Worm (Caenorhabditis elegans): ENCODE data around the gene npp-20.

The npp-20 gene

ce11 chrIV:1514415-1514814 lies 18.6 kb upstream of the npp-20 start:
- peak in 1 of 2 experiments; percentile 28 for TF ChIP-seq daf-16 (GFP tag; optimal IDR thresholded peaks at IDR 0.05)
- peak; percentile 16 for TF ChIP-seq daf-16 (tag; optimal IDR thresholded peaks at IDR 0.05)
- no peak for TF ChIP-seq ama-1 (optimal IDR thresholded peaks at IDR 0.05)
- TF ChIP-seq Y48G9A.11 (GFP tag; IDR thresholded peaks at IDR 0.05), result 0 out of 2 replicates have a peak, but pooled peaks have one; percentile 43
- peak; percentile 37; the same call in 1 of the 2 replicates for TF ChIP-seq hmg-1.1 (GFP tag; IDR thresholded peaks at IDR 0.05)
- 0 out of 2 replicates have a peak, but pooled peaks have one; percentile 9 for TF ChIP-seq ctbp-1 (GFP tag; IDR thresholded peaks at IDR 0.05)
- no peak for TF ChIP-seq daf-19 (GFP tag; conservative IDR thresholded peaks at IDR 0.05)
- peak; percentile 72; the same call in 1 of the 2 replicates for TF ChIP-seq egl-43 (GFP tag; IDR thresholded peaks at IDR 0.05)
- no peak for TF ChIP-seq ceh-62 (tag; optimal IDR thresholded peaks at IDR 0.05)
- TF ChIP-seq mes-2 (tag; optimal IDR thresholded peaks at IDR 0.05; ENCODE audit: poor library complexity, severe bottlenecking), result peak; percentile 24
- TF ChIP-seq F26F4.8 (GFP tag; conservative IDR thresholded peaks at IDR 0.05), result 0 out of 2 replicates have a peak, but pooled peaks have one; percentile 47
- peak; percentile 50 for TF ChIP-seq pha-4 (GFP tag; IDR thresholded peaks at IDR 0.05)
- TF ChIP-seq pha-4 (tag; optimal IDR thresholded peaks at IDR 0.05), result no peak
- TF ChIP-seq nhr-42 (GFP tag; IDR thresholded peaks at IDR 0.05), result 0 out of 2 replicates have a peak, but pooled peaks have one; percentile 8
- 0 out of 2 replicates have a peak, but pooled peaks have one; percentile 44 for TF ChIP-seq F44E2.7 (GFP tag; IDR thresholded peaks at IDR 0.05)
- peak; percentile 73 for TF ChIP-seq vab-7 (GFP tag; IDR thresholded peaks at IDR 0.05)
- TF ChIP-seq F49E8.2 (tag; optimal IDR thresholded peaks at IDR 0.05; ENCODE audit: borderline replicate concordance), result peak; percentile 23
- TF ChIP-seq lim-7 (GFP tag; IDR thresholded peaks at IDR 0.05), result peak; percentile 55; the same call in 1 of the 2 replicates
- peak; percentile 66 for TF ChIP-seq hlh-30 (tag; optimal IDR thresholded peaks at IDR 0.05; ENCODE audit: insufficient read depth)
- TF ChIP-seq rbr-2 (tag; optimal IDR thresholded peaks at IDR 0.05), result peak; percentile 4
- peak in 1 of 2 experiments; percentile 12 for TF ChIP-seq unc-62 (GFP tag; optimal IDR thresholded peaks at IDR 0.05 in 1 of 2)
- no peak for TF ChIP-seq unc-62 (tag; optimal IDR thresholded peaks at IDR 0.05)
- peak; percentile 52; the same call in 1 of the 2 replicates for TF ChIP-seq arid-1 (GFP tag; conservative IDR thresholded peaks at IDR 0.05)
- TF ChIP-seq nhr-6 (tag; optimal IDR thresholded peaks at IDR 0.05), result no peak
- TF ChIP-seq dmd-6 (GFP tag; IDR thresholded peaks at IDR 0.05), result no peak
- TF ChIP-seq mdt-29 (GFP tag; IDR thresholded peaks at IDR 0.05), result no peak
- TF ChIP-seq nhr-41 (GFP tag; IDR thresholded peaks at IDR 0.05), result no peak
- no peak for TF ChIP-seq gei-8 (GFP tag; optimal IDR thresholded peaks at IDR 0.05)

DNA sequence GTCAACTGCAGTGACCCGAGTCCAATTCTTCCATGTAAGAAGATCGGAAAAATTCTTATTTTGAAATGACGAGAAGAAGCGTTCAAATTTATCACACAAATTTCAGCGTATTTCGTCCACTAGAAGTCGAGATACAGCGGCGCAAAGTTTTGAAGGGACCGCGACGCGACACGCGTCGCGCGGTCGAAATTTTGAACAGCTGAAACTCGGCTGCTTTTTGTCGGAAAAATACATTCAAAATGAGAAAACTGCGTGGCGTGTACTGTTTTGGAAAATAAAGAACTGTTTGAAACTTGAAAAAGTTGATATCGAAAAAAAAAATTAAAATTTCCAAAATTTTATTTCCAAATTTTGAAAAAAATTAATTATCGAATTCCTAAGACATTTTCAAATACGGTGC lies 17.1 kb upstream of the npp-20 start:
- TF ChIP-seq aha-1 (tag), result peak; percentile 54
- no peak for TF ChIP-seq T20F7.1 (GFP tag; optimal IDR thresholded peaks at IDR 0.05)

ce11 chrIV:1510241-1510640 lies 14.4 kb upstream of the npp-20 start, which contains the start of gene txt-4:
TSS of gene txt-4 (plus strand) at chrIV:1510564.
- TF ChIP-seq hmg-1.1 (GFP tag; IDR thresholded peaks at IDR 0.05) (no peak), F10B5.3 (tag; optimal IDR thresholded peaks at IDR 0.05) (no peak), lsy-2 (tag; optimal IDR thresholded peaks at IDR 0.05) (peak in 1 of 2 experiments; percentile 11), arid-1 (GFP tag; conservative IDR thresholded peaks at IDR 0.05) (no peak), pqm-1 (tag; optimal IDR thresholded peaks at IDR 0.05) (peak; percentile 22), lin-15B (tag; optimal IDR thresholded peaks at IDR 0.05) (no peak), egl-27 (tag; optimal IDR thresholded peaks at IDR 0.05) (no peak), zag-1 (tag; optimal IDR thresholded peaks at IDR 0.05) (no peak), Y75B8A.6 (GFP tag; IDR thresholded peaks at IDR 0.05) (no peak), ceh-82 (tag; optimal IDR thresholded peaks at IDR 0.05) (no peak), daf-12 (tag; optimal IDR thresholded peaks at IDR 0.05) (no peak), nhr-25 (tag; optimal IDR thresholded peaks at IDR 0.05; ENCODE audit: borderline replicate concordance, insufficient read depth) (no peak), aly-2 (tag; optimal IDR thresholded peaks at IDR 0.05) (no peak), php-3 (GFP tag; IDR thresholded peaks at IDR 0.05) (peak; percentile 77), mxl-3 (GFP tag; optimal IDR thresholded peaks at IDR 0.05) (no peak), dve-1 (tag; optimal IDR thresholded peaks at IDR 0.05; ENCODE audit: insufficient read depth) (peak; percentile 23), daf-16 (GFP tag; optimal IDR thresholded peaks at IDR 0.05) (no peak), daf-16 (tag; optimal IDR thresholded peaks at IDR 0.05) (peak; percentile 61), F44E2.7 (GFP tag; IDR thresholded peaks at IDR 0.05) (no peak), nhr-28 (tag; optimal IDR thresholded peaks at IDR 0.05) (peak; percentile 35), zfp-2 (tag; optimal IDR thresholded peaks at IDR 0.05) (no peak), dmd-6 (GFP tag; IDR thresholded peaks at IDR 0.05) (peak; percentile 62), nhr-42 (GFP tag; IDR thresholded peaks at IDR 0.05) (no peak), unc-130 (GFP tag; optimal IDR thresholded peaks at IDR 0.05) (no peak), mdt-29 (GFP tag; IDR thresholded peaks at IDR 0.05) (no peak)

Measured in whole organism, L4 larva.